Fruit fly (Drosophila melanogaster) whole organism, wandering third instar larva: ENCODE results near the gene Prx5.

Experiments
- Sp1 ChIP-seq: fragments of 200-800 bp; sonication (Bioruptor generic); optimal IDR thresholded peaks from 3 replicates; lab custom pipeline; 2019; ENCODE audit warnings: missing biosample characterization, mild to moderate bottlenecking, missing genetic modification characterization, moderate library complexity
- ey ChIP-seq: fragments of 200-800 bp; sonication (Bioruptor generic); optimal IDR thresholded peaks from 2 replicates; lab custom pipeline; 2016; ENCODE audit warnings: missing biosample characterization, missing genetic modification characterization
- fru ChIP-seq: fragments of 200-800 bp; sonication (Bioruptor generic); optimal IDR thresholded peaks from 3 replicates; lab custom pipeline; 2016; ENCODE audit warnings: missing biosample characterization, mild to moderate bottlenecking, missing genetic modification characterization
- woc ChIP-seq: sonication (Bioruptor generic); optimal IDR thresholded peaks from 2 replicates; lab custom pipeline; 2016; ENCODE audit warnings: missing biosample characterization, mild to moderate bottlenecking, missing genetic modification characterization

DNA sequence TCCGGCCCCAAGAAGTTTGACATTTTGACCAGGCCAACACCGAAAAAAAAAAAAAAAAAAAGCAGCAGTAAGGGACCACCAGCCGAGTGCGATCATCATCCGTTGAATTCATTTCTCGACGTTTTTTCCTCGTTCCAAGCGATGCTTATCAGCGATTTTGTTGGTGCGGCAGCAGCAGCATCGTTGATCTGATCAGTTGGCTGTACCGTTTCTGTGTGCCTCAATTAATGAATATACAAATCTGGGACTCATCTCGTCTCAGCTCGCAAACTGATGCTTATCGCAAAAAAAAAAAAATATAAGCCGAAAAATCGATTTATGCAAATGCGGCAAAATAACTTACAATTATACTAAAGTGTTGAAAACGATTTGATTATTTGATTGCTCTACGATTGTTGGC is 22.2 kb downstream of the Prx5 start:
- TF ChIP-seq fru (GFP tag; lab: Kevin White, UChicago) (no peak), woc (GFP tag; lab: Kevin White, UChicago) (no peak), ey (GFP tag; lab: Kevin White, UChicago) (no peak), Sp1 (no peak)
